Fruit fly (Drosophila melanogaster) whole organism: ENCODE measurements around the gene Obp99b.

Experiments
- CG8478 ChIP-seq: fragments of >200 bp; optimal IDR thresholded peaks from 2 replicates; lab custom pipeline; 2018; ENCODE audit warnings: inconsistent platforms
- Dll ChIP-seq: fragments of >200 bp; optimal IDR thresholded peaks from 2 replicates; lab custom pipeline; 2017
- EcR ChIP-seq, 2 experiments: fragments of >200 bp; optimal IDR thresholded peaks; 2 replicates each; lab custom pipeline; 2017; ENCODE audit warnings: missing biosample characterization in 2 of 2, missing genetic modification characterization in 2 of 2, missing genetic modification reagents in 2 of 2
- pan ChIP-seq: fragments of >200 bp; optimal IDR thresholded peaks from 2 replicates; lab custom pipeline; 2017
- psq ChIP-seq: fragments of >200 bp; optimal IDR thresholded peaks from 2 replicates; lab custom pipeline; 2017
- usp ChIP-seq: fragments of >200 bp; optimal IDR thresholded peaks from 2 replicates; lab custom pipeline; 2017; ENCODE audit warnings: missing biosample characterization, missing genetic modification characterization, mixed read lengths

Obp99b gene

dm6 chr3R:29705789-29706303, 10.8 kb downstream of the Obp99b start:
- TF ChIP-seq CG8478 (lab: Kevin White, UChicago) (no peak), Dll (lab: Kevin White, UChicago) (no peak), usp (GFP tag; lab: Kevin White, UChicago) (no peak)

dm6 chr3R:29704557-29704956, 12.1 kb downstream of the Obp99b start:
- TF ChIP-seq psq (lab: Kevin White, UChicago) (no peak), CG8478 (lab: Kevin White, UChicago) (no peak), Dll (lab: Kevin White, UChicago) (no peak), EcR (GFP tag; optimal IDR thresholded peaks at IDR 0.05; lab: Kevin White, UChicago) (no peak), pan (lab: Kevin White, UChicago) (no peak), usp (GFP tag; lab: Kevin White, UChicago) (no peak)

- no peak for TF ChIP-seq Dll (lab: Kevin White, UChicago)
These were observed 15.0 kb downstream of the Obp99b start for dm6 chr3R:29701739-29702138.

- no peak for TF ChIP-seq usp (GFP tag; lab: Kevin White, UChicago)
- no peak for TF ChIP-seq pan (lab: Kevin White, UChicago)
- TF ChIP-seq EcR (GFP tag; optimal IDR thresholded peaks at IDR 0.05; lab: Kevin White, UChicago) = no peak
- TF ChIP-seq Dll (lab: Kevin White, UChicago) = no peak
- TF ChIP-seq psq (lab: Kevin White, UChicago) = no peak
- no peak for TF ChIP-seq CG8478 (lab: Kevin White, UChicago)
These were observed 17.5 kb downstream of the Obp99b start for dm6 chr3R:29699220-29699619.

- TF ChIP-seq psq (lab: Kevin White, UChicago) (no peak), pan (lab: Kevin White, UChicago) (no peak), CG8478 (lab: Kevin White, UChicago) (no peak), usp (GFP tag; lab: Kevin White, UChicago) (no peak), EcR (GFP tag; optimal IDR thresholded peaks at IDR 0.05; lab: Kevin White, UChicago) (no peak), Dll (lab: Kevin White, UChicago) (no peak)
These were observed 18.9 kb downstream of the Obp99b start for dm6 chr3R:29697841-29698240.

- TF ChIP-seq EcR (GFP tag; optimal IDR thresholded peaks at IDR 0.05; lab: Kevin White, UChicago) (no peak), Dll (lab: Kevin White, UChicago) (no peak), CG8478 (lab: Kevin White, UChicago) (no peak), psq (lab: Kevin White, UChicago) (no peak), pan (lab: Kevin White, UChicago) (no peak), usp (GFP tag; lab: Kevin White, UChicago) (no peak)
These were observed 20.3 kb downstream of the Obp99b start for dm6 chr3R:29696359-29696758.

- TF ChIP-seq psq (lab: Kevin White, UChicago) (no peak), usp (GFP tag; lab: Kevin White, UChicago) (no peak), pan (lab: Kevin White, UChicago) (no peak), CG8478 (lab: Kevin White, UChicago) (no peak), EcR (GFP tag; optimal IDR thresholded peaks at IDR 0.05; lab: Kevin White, UChicago) (no peak), Dll (lab: Kevin White, UChicago) (no peak)
These were observed 21.0 kb downstream of the Obp99b start for dm6 chr3R:29695744-29696143.

dm6 chr3R:29692009-29692641, 24.6 kb downstream of the Obp99b start, which contains the start of gene dmrt99B:
dmrt99B (plus strand) TSS chr3R:29692591.
- TF ChIP-seq usp (GFP tag; lab: Kevin White, UChicago) (no peak), pan (lab: Kevin White, UChicago) (no peak), EcR (GFP tag; optimal IDR thresholded peaks at IDR 0.05; lab: Kevin White, UChicago) (no peak), CG8478 (lab: Kevin White, UChicago) (no peak), Dll (lab: Kevin White, UChicago) (no peak), psq (lab: Kevin White, UChicago) (no peak)

dm6 chr3R:29690960-29691527, 25.7 kb downstream of the Obp99b start:
- no peak for TF ChIP-seq Dll (lab: Kevin White, UChicago)
- TF ChIP-seq CG8478 (lab: Kevin White, UChicago) = no peak
- TF ChIP-seq EcR (GFP tag; optimal IDR thresholded peaks at IDR 0.05; lab: Kevin White, UChicago) = no peak
- TF ChIP-seq pan (lab: Kevin White, UChicago) = no peak
- no peak for TF ChIP-seq psq (lab: Kevin White, UChicago)
- no peak for TF ChIP-seq usp (GFP tag; lab: Kevin White, UChicago)

dm6 chr3R:29690539-29690852, 26.2 kb downstream of the Obp99b start:
- no peak for TF ChIP-seq usp (GFP tag; lab: Kevin White, UChicago)
- TF ChIP-seq CG8478 (lab: Kevin White, UChicago) = no peak
- TF ChIP-seq Dll (lab: Kevin White, UChicago) = no peak
- no peak for TF ChIP-seq pan (lab: Kevin White, UChicago)

dm6 chr3R:29689833-29690538, 26.7 kb downstream of the Obp99b start:
- TF ChIP-seq psq (lab: Kevin White, UChicago) (no peak), CG8478 (lab: Kevin White, UChicago) (no peak), Dll (lab: Kevin White, UChicago) (no peak), pan (lab: Kevin White, UChicago) (no peak), usp (GFP tag; lab: Kevin White, UChicago) (no peak), EcR (GFP tag; optimal IDR thresholded peaks at IDR 0.05; lab: Kevin White, UChicago) (no peak)
